Worm (Caenorhabditis elegans) whole organism, early embryonic: ENCODE results near the gene mig-39.

ENCODE experiments used
- ama-1 ChIP-seq: fragments of 150-350 bp; optimal IDR thresholded peaks from 2 replicates; lab custom pipeline; 2014
- ets-7 ChIP-seq: sonication (generic microtip); optimal IDR thresholded peaks from 2 replicates; lab custom pipeline; 2016; ENCODE audit warnings: missing genotype, missing genetic modification characterization, missing compliant biosample characterization
- hmg-4 ChIP-seq: fragments of 200-800 bp; sonication (Bioruptor generic); optimal IDR thresholded peaks from 2 replicates; lab custom pipeline; 2018; ENCODE audit warnings: mild to moderate bottlenecking, missing genetic modification characterization, missing compliant biosample characterization
- pes-1 ChIP-seq: fragments of 200-800 bp; sonication (Bioruptor generic); IDR thresholded peaks from 2 replicates; pipeline ENCODE4 v1.3.6; 2022; ENCODE audit warnings: missing genetic modification reagents, missing genetic modification characterization, missing compliant biosample characterization
- tbx-11 ChIP-seq: fragments of 200-800 bp; sonication (Bioruptor generic); IDR thresholded peaks from 2 replicates; pipeline ENCODE4 v1.3.6; 2022; ENCODE audit warnings: missing genetic modification characterization, missing compliant biosample characterization

- TF ChIP-seq ets-7 (tag; lab: Kevin White, UChicago) (no peak), tbx-11 (GFP tag; lab: Robert Waterston, UW) (no peak), pes-1 (GFP tag; lab: Robert Waterston, UW) (no peak), ama-1 (lab: Kevin White, UChicago) (no peak), hmg-4 (no peak)
These were observed 28.9 kb upstream of the mig-39 start for ce11 chrIII:8437763-8438414.
